Worm (Caenorhabditis elegans) whole organism, dauer: Measurements from ENCODE around the gene C35D6.4.
"Not testable (repeated sequence)": the region's sequence is repeated elsewhere in the genome, so short reads cannot be mapped to it uniquely, and the experiment has no call there.

Experiments used
- unc-62 ChIP-seq: sonication (generic microtip); optimal IDR thresholded peaks from 2 replicates; lab custom pipeline; 2017; ENCODE audit warnings: missing biosample characterization, missing genetic modification reagents, missing genetic modification characterization

The C35D6.4 gene

ce11 chrIV:16350690-16351089, at the start of gene C35D6.4:
Gene C35D6.4 (plus strand): TSS chrIV:16350990.
- no peak for TF ChIP-seq unc-62 (GFP tag; lab: Kevin White, UChicago)

DNA sequence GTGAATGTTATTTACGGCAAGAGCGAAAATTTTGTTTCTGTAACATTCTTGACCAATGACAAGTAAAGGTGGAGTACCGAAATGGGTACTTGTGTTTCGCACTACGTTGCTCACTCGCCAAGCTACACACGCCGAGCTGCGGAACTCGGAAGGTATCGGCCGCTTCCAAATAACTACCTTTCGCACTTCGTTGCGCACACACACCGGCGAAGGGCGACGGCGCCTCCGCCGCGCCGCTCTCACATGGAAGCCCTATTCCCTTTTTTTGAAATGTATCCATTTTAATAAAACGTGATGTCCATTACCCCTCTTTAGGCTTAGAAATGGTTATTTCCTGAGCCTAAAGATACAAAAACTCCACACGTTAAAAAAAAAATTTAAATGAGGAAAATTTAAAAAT, 43.9 kb upstream of the C35D6.4 start:
- no peak for TF ChIP-seq unc-62 (GFP tag; lab: Kevin White, UChicago)

ce11 chrIV:16307925-16308324, 42.9 kb upstream of the C35D6.4 start, which contains the start of gene rac-2:
Gene rac-2 (plus strand): TSS chrIV:16308225.
- not testable (repeated sequence) for TF ChIP-seq unc-62 (GFP tag; lab: Kevin White, UChicago)

ce11 chrIV:16310103-16310502, 40.7 kb upstream of the C35D6.4 start:
- TF ChIP-seq unc-62 (GFP tag; lab: Kevin White, UChicago) = no peak

- TF ChIP-seq unc-62 (GFP tag; lab: Kevin White, UChicago) = no peak
Observed at ce11 chrIV:16320410-16320809, 30.4 kb upstream of the C35D6.4 start, which contains the start of gene K03D3.5. Gene K03D3.5 (minus strand): TSS chrIV:16320510.

ce11 chrIV:16320866-16321265, 29.9 kb upstream of the C35D6.4 start, which contains the start of gene srz-61:
Gene srz-61 (plus strand): TSS chrIV:16321166.
- no peak for TF ChIP-seq unc-62 (GFP tag; lab: Kevin White, UChicago)

DNA sequence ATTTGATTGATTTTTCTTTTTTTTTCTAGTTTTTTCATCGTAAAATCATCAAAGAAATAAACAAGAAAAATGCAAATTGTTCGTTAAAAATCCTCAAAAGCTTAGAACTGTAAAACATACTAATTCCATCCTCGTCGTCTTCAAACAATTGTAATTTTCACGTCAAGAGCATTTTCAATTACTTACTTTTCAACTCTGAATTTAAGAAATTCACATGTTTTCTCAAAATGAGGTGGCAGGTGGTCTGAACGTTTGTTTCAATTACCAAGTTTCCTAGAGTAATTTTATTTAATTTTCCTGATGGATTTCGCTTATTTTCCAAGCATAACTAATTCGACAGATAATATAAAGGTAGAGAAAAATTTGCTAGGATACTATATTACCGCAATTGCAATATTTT, 27.4 kb upstream of the C35D6.4 start, which contains the start of gene srz-104:
srz-104 (plus strand) TSS at position 301 of the 400 bp plus-strand sequence.
- TF ChIP-seq unc-62 (GFP tag; lab: Kevin White, UChicago) = no peak

DNA sequence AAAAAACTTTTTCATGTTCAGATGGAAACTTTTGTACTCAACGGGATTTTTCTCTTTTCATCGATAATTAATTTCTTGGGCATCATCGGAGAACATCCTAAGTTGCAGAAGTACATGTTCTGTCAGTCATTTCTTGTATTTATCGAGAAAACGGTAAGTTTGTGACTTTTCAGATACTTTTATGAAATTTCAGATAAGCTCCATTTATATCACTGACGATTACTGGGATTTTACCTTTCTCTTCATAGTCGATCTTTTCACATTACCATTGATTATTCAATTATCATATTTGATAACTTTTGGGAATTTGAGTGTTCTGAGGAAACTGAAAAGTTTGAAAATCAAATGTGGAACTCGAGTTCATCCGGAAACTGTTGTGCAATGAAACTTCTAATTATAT, 26.2 kb upstream of the C35D6.4 start, which contains the start of gene srz-105:
srz-105 (plus strand) TSS at position 301 of the 400 bp plus-strand sequence.
- no peak for TF ChIP-seq unc-62 (GFP tag; lab: Kevin White, UChicago)

ce11 chrIV:16328519-16328918, 22.3 kb upstream of the C35D6.4 start, which contains the start of gene K03D3.2:
Gene K03D3.2 (minus strand): TSS chrIV:16328619.
- TF ChIP-seq unc-62 (GFP tag; lab: Kevin White, UChicago) = no peak

- no peak for TF ChIP-seq unc-62 (GFP tag; lab: Kevin White, UChicago)
Observed at ce11 chrIV:16329159-16329558, 21.6 kb upstream of the C35D6.4 start, which contains the start of gene srz-74. Gene srz-74 (plus strand): TSS chrIV:16329459.

DNA sequence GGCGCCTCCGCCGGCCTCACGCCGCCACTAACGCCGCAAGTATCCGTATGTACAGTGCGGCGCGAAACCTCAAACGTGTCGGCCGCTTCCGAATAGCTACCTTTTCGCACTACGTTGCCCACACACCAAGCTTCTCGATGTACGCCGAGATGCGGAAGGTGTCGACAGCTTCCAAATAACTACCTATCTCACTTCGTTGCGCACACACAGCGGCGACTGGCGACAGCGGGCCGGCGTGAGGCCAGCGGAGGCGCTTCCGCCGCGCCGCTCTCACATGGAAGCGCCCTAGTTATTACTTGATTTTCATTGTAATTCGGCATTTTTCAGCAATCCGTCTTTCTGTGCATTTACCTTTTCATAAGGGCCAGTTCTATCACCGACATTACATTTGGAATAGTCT, 20.3 kb upstream of the C35D6.4 start:
- no peak for TF ChIP-seq unc-62 (GFP tag; lab: Kevin White, UChicago)

DNA sequence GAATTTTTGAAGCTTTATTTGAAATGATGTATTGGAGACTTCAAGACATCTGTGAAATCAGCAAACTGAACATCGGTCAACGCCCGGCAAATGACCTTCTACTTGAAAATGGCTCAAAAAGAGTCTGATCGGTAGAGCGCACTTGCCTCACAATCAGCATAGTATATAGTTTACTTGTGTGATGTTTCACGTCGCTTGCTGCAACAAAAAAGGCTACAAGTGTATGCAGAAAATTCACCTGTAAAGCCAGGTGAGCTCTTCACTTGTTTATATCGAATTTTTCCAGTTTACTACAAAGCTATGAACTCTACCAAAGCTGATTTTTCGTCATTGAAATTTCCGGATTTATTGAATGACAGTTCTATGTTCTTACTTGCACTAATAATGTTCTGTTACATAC, 18.2 kb upstream of the C35D6.4 start, which contains the start of gene srz-71:
srz-71 (plus strand) TSS at position 301 of the 400 bp plus-strand sequence.
- TF ChIP-seq unc-62 (GFP tag; lab: Kevin White, UChicago) = no peak

- TF ChIP-seq unc-62 (GFP tag; lab: Kevin White, UChicago) = no peak
Observed at ce11 chrIV:16333121-16333520, 17.7 kb upstream of the C35D6.4 start.

DNA sequence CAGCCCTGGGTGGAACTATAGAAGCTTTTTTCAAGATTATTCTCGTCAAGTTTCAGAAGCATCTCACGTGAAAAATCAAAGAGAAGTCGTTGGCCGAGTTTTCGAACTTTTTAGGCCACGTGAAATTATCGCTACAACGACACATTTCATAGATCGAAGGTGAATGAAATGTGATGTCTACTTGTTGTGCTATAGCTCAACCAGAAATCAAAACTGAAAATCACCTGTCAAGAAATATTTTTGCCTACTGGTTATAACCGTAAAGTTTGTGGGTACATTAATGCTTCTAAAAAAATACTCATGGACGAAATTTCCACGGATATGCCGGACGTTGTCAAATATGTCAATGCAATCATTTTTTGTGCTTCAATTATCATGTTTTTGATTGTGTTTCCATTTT, 15.8 kb upstream of the C35D6.4 start, which contains the start of gene srz-38:
srz-38 (plus strand) TSS at position 301 of the 400 bp plus-strand sequence.
- no peak for TF ChIP-seq unc-62 (GFP tag; lab: Kevin White, UChicago)

- no peak for TF ChIP-seq unc-62 (GFP tag; lab: Kevin White, UChicago)
Observed at ce11 chrIV:16336721-16337120, 14.1 kb upstream of the C35D6.4 start, which contains the start of gene C35D6.13. Gene C35D6.13 (plus strand): TSS chrIV:16337021.

- no peak for TF ChIP-seq unc-62 (GFP tag; lab: Kevin White, UChicago)
Observed at ce11 chrIV:16346514-16346913, 4.3 kb upstream of the C35D6.4 start, which contains the start of gene C35D6.3. Gene C35D6.3 (plus strand): TSS chrIV:16346814.

DNA sequence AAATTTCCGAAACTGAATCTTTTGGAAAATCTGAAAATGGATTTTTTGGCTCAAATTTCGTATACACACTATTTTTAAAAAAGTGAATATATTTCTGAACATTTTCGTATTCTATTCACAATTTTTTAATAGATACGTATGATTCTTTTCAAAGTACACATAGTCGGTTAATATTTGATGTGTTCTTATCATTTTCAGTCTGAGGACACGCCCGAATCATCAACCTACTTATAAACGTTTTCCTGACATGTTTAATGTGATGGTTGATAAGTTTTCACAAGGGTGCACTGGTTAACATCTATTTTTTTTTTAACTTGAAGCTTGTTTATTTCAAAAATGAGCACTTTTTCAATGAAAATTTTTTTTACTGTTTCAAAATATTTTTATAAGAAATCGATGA, 13.8 kb downstream of the C35D6.4 start:
- TF ChIP-seq unc-62 (GFP tag; lab: Kevin White, UChicago) = no peak
